Worm (Caenorhabditis elegans) whole organism, L2 larva: ENCODE results near the gene srx-58.

Experiments
- C34F6.9 ChIP-seq: fragments of 150-350 bp; optimal IDR thresholded peaks from 2 replicates; lab custom pipeline; 2014; ENCODE audit warnings: missing biosample characterization, missing genetic modification characterization
- F13H6.1 ChIP-seq: sonication (generic microtip); optimal IDR thresholded peaks from 2 replicates; lab custom pipeline; 2016; ENCODE audit warnings: missing genetic modification characterization, missing compliant biosample characterization
- ama-1 ChIP-seq: fragments of 150-350 bp; optimal IDR thresholded peaks from 2 replicates; lab custom pipeline; 2018; ENCODE audit warnings: inconsistent platforms
- ceh-16 ChIP-seq: fragments of 150-350 bp; optimal IDR thresholded peaks from 2 replicates; lab custom pipeline; 2014; ENCODE audit warnings: missing biosample characterization, missing genetic modification characterization
- ceh-82 ChIP-seq: fragments of 150-350 bp; optimal IDR thresholded peaks from 2 replicates; lab custom pipeline; 2014; ENCODE audit warnings: missing biosample characterization, missing genetic modification characterization
- crh-2 ChIP-seq: sonication (generic microtip); optimal IDR thresholded peaks from 2 replicates; lab custom pipeline; 2017; ENCODE audit warnings: missing biosample characterization, missing genetic modification characterization
- dmd-4 ChIP-seq: sonication (generic microtip); optimal IDR thresholded peaks from 2 replicates; lab custom pipeline; 2017; ENCODE audit warnings: missing biosample characterization, missing genetic modification characterization
- egl-27 ChIP-seq: sonication (generic microtip); optimal IDR thresholded peaks from 3 replicates; lab custom pipeline; 2017; ENCODE audit warnings: missing biosample characterization, missing genetic modification reagents, missing genetic modification characterization
- elt-1 ChIP-seq: fragments of 150-350 bp; optimal IDR thresholded peaks from 2 replicates; lab custom pipeline; 2014; ENCODE audit warnings: missing biosample characterization, missing genetic modification characterization
- elt-3 ChIP-seq: sonication (generic microtip); optimal IDR thresholded peaks from 2 replicates; lab custom pipeline; 2017; ENCODE audit warnings: missing biosample characterization, missing genetic modification characterization
- fos-1 ChIP-seq: fragments of 150-350 bp; optimal IDR thresholded peaks from 2 replicates; lab custom pipeline; 2014; ENCODE audit warnings: missing biosample characterization, missing genetic modification characterization
- gmeb-1 ChIP-seq: fragments of 150-350 bp; optimal IDR thresholded peaks from 2 replicates; lab custom pipeline; 2014; ENCODE audit warnings: missing biosample characterization, missing genetic modification characterization
- lin-39 ChIP-seq: fragments of 150-350 bp; optimal IDR thresholded peaks from 2 replicates; lab custom pipeline; 2014; ENCODE audit warnings: missing biosample characterization, missing genetic modification reagents, missing genetic modification characterization
- lsy-2 ChIP-seq, 2 experiments: fragments of 150-350 bp in 1 of 2; sonication (generic microtip) in 1 of 2; optimal IDR thresholded peaks; 2 replicates each; lab custom pipeline; 2014 to 2017; ENCODE audit warnings: missing biosample characterization in 2 of 2, missing genetic modification characterization in 2 of 2
- mbf-1 ChIP-seq: sonication (generic microtip); optimal IDR thresholded peaks from 2 replicates; lab custom pipeline; 2017; ENCODE audit warnings: missing biosample characterization, missing genetic modification characterization
- mdl-1 ChIP-seq, 2 experiments: fragments of 150-350 bp in 1 of 2; sonication (generic microtip) in 1 of 2; optimal IDR thresholded peaks; 2 replicates each; lab custom pipeline; 2017; ENCODE audit warnings: missing biosample characterization in 2 of 2, missing genetic modification characterization in 2 of 2
- nhr-10 ChIP-seq: sonication (generic microtip); optimal IDR thresholded peaks from 2 replicates; lab custom pipeline; 2017; ENCODE audit warnings: missing biosample characterization, missing genetic modification characterization
- nhr-12 ChIP-seq: fragments of 150-350 bp; optimal IDR thresholded peaks from 2 replicates; lab custom pipeline; 2014; ENCODE audit warnings: missing biosample characterization, missing genetic modification characterization
- nhr-129 ChIP-seq: fragments of 150-350 bp; optimal IDR thresholded peaks from 2 replicates; lab custom pipeline; 2014; ENCODE audit warnings: missing biosample characterization, missing genetic modification characterization
- nhr-21 ChIP-seq: fragments of 150-350 bp; optimal IDR thresholded peaks from 2 replicates; lab custom pipeline; 2014; ENCODE audit warnings: missing biosample characterization, missing genetic modification characterization
- nhr-23 ChIP-seq: fragments of 150-350 bp; optimal IDR thresholded peaks from 2 replicates; lab custom pipeline; 2014; ENCODE audit warnings: missing biosample characterization, missing genetic modification reagents, missing genetic modification characterization
- nhr-237 ChIP-seq: fragments of 150-350 bp; optimal IDR thresholded peaks from 2 replicates; lab custom pipeline; 2014; ENCODE audit warnings: missing biosample characterization, missing genetic modification characterization
- nhr-6 ChIP-seq: fragments of 150-350 bp; optimal IDR thresholded peaks from 2 replicates; lab custom pipeline; 2014; ENCODE audit warnings: missing biosample characterization, missing genetic modification characterization
- nhr-77 ChIP-seq: fragments of 150-350 bp; optimal IDR thresholded peaks from 2 replicates; lab custom pipeline; 2014; ENCODE audit warnings: missing biosample characterization, missing genetic modification characterization
- sem-4 ChIP-seq: fragments of 150-350 bp; optimal IDR thresholded peaks from 2 replicates; lab custom pipeline; 2014; ENCODE audit warnings: missing biosample characterization, missing genetic modification reagents, missing genetic modification characterization
- skn-1 ChIP-seq: sonication (generic microtip); optimal IDR thresholded peaks from 2 replicates; lab custom pipeline; 2017; ENCODE audit warnings: missing biosample characterization, missing genetic modification characterization
- sma-3 ChIP-seq: sonication (generic microtip); optimal IDR thresholded peaks from 2 replicates; lab custom pipeline; 2016; ENCODE audit warnings: missing genetic modification reagents, missing genetic modification characterization, missing compliant biosample characterization
- sma-9 ChIP-seq, 2 experiments: fragments of 150-350 bp in 1 of 2; sonication (generic microtip) in 1 of 2; optimal IDR thresholded peaks; 2 replicates each; lab custom pipeline; 2014 to 2016; ENCODE audit warnings: missing genetic modification characterization in 2 of 2, mild to moderate bottlenecking in 1 of 2, missing biosample characterization in 1 of 2, missing compliant biosample characterization in 1 of 2, missing genetic modification reagents in 1 of 2, moderate library complexity in 1 of 2
- unc-39 ChIP-seq: fragments of 150-350 bp; optimal IDR thresholded peaks from 2 replicates; lab custom pipeline; 2014; ENCODE audit warnings: missing biosample characterization, missing genetic modification characterization
- unc-55 ChIP-seq: fragments of 150-350 bp; sonication (generic microtip); optimal IDR thresholded peaks from 3 replicates; lab custom pipeline; 2014; ENCODE audit warnings: missing biosample characterization, missing genetic modification reagents, missing genetic modification characterization
- unc-62 ChIP-seq: fragments of 150-350 bp; optimal IDR thresholded peaks from 2 replicates; lab custom pipeline; 2014; ENCODE audit warnings: missing biosample characterization, missing genetic modification reagents, missing genetic modification characterization
- zag-1 ChIP-seq: fragments of 150-350 bp; optimal IDR thresholded peaks from 2 replicates; lab custom pipeline; 2014; ENCODE audit warnings: missing biosample characterization, missing genetic modification characterization
- ztf-1 ChIP-seq: fragments of 200-800 bp; sonication (Bioruptor generic); conservative IDR thresholded peaks from 2 replicates; pipeline ENCODE4 v1.3.6; 2022; ENCODE audit warnings: missing genetic modification characterization, missing compliant biosample characterization
- ztf-11 ChIP-seq: sonication (generic microtip); optimal IDR thresholded peaks from 2 replicates; lab custom pipeline; 2017; ENCODE audit warnings: missing biosample characterization, missing genetic modification characterization
- ztf-4 ChIP-seq: fragments of 150-350 bp; optimal IDR thresholded peaks from 2 replicates; lab custom pipeline; 2014; ENCODE audit warnings: missing biosample characterization, missing genetic modification characterization

srx-58 gene

DNA sequence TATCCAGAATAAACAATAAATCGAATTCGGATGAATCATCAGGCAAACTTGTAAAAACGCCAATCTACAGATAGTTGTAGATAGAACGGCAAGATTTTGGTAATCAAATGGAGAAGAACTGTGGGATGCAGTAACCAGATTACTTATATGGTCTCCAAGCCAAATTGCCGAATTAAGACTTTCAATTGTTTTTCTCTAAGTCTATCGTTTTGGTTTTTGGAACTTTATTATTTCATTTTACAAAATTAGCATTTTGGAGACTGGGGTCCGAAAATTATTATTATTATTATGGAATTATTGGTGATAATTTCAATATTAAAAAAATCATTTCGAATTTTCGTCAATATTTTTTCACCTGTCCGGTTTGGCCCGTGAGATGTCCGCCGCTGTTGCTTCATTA lies 13.1 kb upstream of the srx-58 start, which contains the start of gene clec-228:
TSS of gene clec-228 (minus strand) at position 101 of the 400 bp plus-strand sequence.
- TF ChIP-seq egl-27 (tag; lab: Kevin White, UChicago) = no peak
- TF ChIP-seq ztf-4 = no peak
- TF ChIP-seq ztf-1 (GFP tag; lab: Robert Waterston, UW) = no peak
- no peak for TF ChIP-seq zag-1 (tag; lab: Kevin White, UChicago)
- no peak for TF ChIP-seq nhr-23
- no peak for TF ChIP-seq crh-2 (tag; lab: Kevin White, UChicago)
- TF ChIP-seq unc-55 (GFP tag; lab: Kevin White, UChicago) = no peak
- TF ChIP-seq sma-9 (GFP tag; optimal IDR thresholded peaks at IDR 0.05; lab: Kevin White, UChicago) = no peak
- no peak for TF ChIP-seq sma-9 (tag; optimal IDR thresholded peaks at IDR 0.05; lab: Kevin White, UChicago)
- no peak for TF ChIP-seq unc-62
- TF ChIP-seq nhr-6 (tag; lab: Kevin White, UChicago) = no peak
- no peak for TF ChIP-seq mbf-1
- TF ChIP-seq ama-1 (lab: Kevin White, UChicago) = no peak
- TF ChIP-seq gmeb-1 (tag; lab: Kevin White, UChicago) = no peak

DNA sequence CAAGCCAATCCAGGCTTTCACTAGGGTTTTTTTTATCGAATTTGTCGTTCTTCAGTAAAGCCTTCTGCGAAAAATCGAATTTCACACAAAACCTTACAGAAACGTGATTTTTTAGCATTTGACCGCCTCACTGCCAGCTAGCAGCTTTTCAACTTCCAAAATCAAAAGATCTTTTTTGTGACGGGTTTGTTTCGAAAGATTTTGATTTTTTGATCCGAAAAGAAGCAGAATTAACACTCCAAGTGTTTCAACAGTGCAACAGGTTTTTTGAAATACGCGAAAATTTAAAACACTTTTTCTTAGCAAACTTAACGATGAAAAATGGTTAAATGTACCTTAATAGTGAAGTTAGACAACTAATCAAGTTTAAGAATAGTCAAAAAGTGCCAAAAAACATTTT lies 11.1 kb upstream of the srx-58 start, which contains the start of gene clec-229:
TSS of gene clec-229 (minus strand) at position 101 of the 400 bp plus-strand sequence.
- no peak for TF ChIP-seq ceh-16
- no peak for TF ChIP-seq nhr-12
- no peak for TF ChIP-seq skn-1 (tag; lab: Kevin White, UChicago)
- no peak for TF ChIP-seq zag-1 (tag; lab: Kevin White, UChicago)
- TF ChIP-seq fos-1 (tag; lab: Kevin White, UChicago) = no peak
- TF ChIP-seq lin-39 = no peak
- TF ChIP-seq elt-3 (tag; lab: Kevin White, UChicago) = no peak
- no peak for TF ChIP-seq nhr-10 (tag; lab: Kevin White, UChicago)
- no peak for TF ChIP-seq sem-4 (tag; lab: Kevin White, UChicago)
- no peak for TF ChIP-seq nhr-77 (tag; lab: Kevin White, UChicago)
- no peak for TF ChIP-seq F13H6.1 (tag; lab: Kevin White, UChicago)
- TF ChIP-seq ztf-1 (GFP tag; lab: Robert Waterston, UW) = no peak
- no peak for TF ChIP-seq nhr-21 (tag; lab: Kevin White, UChicago)
- TF ChIP-seq egl-27 (tag; lab: Kevin White, UChicago) = no peak
- TF ChIP-seq ztf-11 (tag; lab: Kevin White, UChicago) = no peak
- TF ChIP-seq C34F6.9 (tag; lab: Kevin White, UChicago) = no peak
- no peak for TF ChIP-seq nhr-237 (tag; lab: Kevin White, UChicago)
- no peak for TF ChIP-seq lsy-2 (tag; optimal IDR thresholded peaks at IDR 0.05; lab: Kevin White, UChicago)
- no peak for TF ChIP-seq sma-3 (GFP tag; lab: Kevin White, UChicago)

ce11 chrV:15344481-15344880 lies 8.0 kb upstream of the srx-58 start, which contains the start of gene wrt-8:
Gene wrt-8, minus strand, starts transcription at chrV:15344581.
- TF ChIP-seq elt-1 = no peak
- TF ChIP-seq crh-2 (tag; lab: Kevin White, UChicago) = no peak

DNA sequence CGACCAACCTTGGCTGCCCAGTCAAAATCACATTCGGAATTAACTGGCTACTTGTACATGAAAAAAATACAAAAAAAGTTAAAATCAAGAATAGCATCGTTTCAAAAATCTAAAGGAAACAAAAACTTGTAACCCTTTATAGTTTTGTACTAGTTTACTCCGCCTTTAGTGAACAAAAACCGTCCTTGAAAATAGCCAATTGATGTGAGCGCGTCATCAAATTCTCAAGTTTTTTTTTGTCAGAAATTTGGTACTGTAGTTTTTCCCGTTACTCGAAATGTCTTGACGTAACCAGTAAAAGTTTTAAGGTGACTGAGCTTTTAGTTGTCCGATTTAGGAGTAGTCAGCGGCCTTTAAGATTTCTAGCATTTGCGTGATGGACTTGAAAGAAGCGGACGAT lies 5.2 kb upstream of the srx-58 start, which contains the start of gene C29F3.3:
TSS of gene C29F3.3 (minus strand) at position 101 of the 400 bp plus-strand sequence.
- TF ChIP-seq nhr-237 (tag; lab: Kevin White, UChicago) (no peak), crh-2 (tag; lab: Kevin White, UChicago) (no peak), sma-3 (GFP tag; lab: Kevin White, UChicago) (no peak), nhr-129 (tag; lab: Kevin White, UChicago) (no peak), C34F6.9 (tag; lab: Kevin White, UChicago) (no peak), unc-39 (tag; lab: Kevin White, UChicago) (no peak), mdl-1 (tag; optimal IDR thresholded peaks at IDR 0.05; lab: Kevin White, UChicago) (no peak), sem-4 (tag; lab: Kevin White, UChicago) (no peak)

ce11 chrV:15349044-15349443 lies 3.4 kb upstream of the srx-58 start, which contains the start of gene clec-230:
Gene clec-230, minus strand, starts transcription at chrV:15349144.
- TF ChIP-seq elt-1 = no peak
- TF ChIP-seq F13H6.1 (tag; lab: Kevin White, UChicago) = no peak
- TF ChIP-seq C34F6.9 (tag; lab: Kevin White, UChicago) = no peak
- TF ChIP-seq mbf-1 = no peak
- TF ChIP-seq ztf-4 = no peak
- TF ChIP-seq ceh-82 (tag; lab: Kevin White, UChicago) = no peak
- no peak for TF ChIP-seq dmd-4 (tag; lab: Kevin White, UChicago)
- TF ChIP-seq lsy-2 (tag; optimal IDR thresholded peaks at IDR 0.05; lab: Kevin White, UChicago) = no peak
- no peak for TF ChIP-seq lin-39
